Fruit fly (Drosophila melanogaster) whole organism: Measurements from ENCODE around the gene CG31068.

Experiments used
- CG8478 ChIP-seq: fragments of >200 bp; optimal IDR thresholded peaks from 2 replicates; lab custom pipeline; 2018; ENCODE audit warnings: inconsistent platforms
- pan ChIP-seq: fragments of >200 bp; optimal IDR thresholded peaks from 2 replicates; lab custom pipeline; 2017
- psq ChIP-seq: fragments of >200 bp; optimal IDR thresholded peaks from 2 replicates; lab custom pipeline; 2017

DNA sequence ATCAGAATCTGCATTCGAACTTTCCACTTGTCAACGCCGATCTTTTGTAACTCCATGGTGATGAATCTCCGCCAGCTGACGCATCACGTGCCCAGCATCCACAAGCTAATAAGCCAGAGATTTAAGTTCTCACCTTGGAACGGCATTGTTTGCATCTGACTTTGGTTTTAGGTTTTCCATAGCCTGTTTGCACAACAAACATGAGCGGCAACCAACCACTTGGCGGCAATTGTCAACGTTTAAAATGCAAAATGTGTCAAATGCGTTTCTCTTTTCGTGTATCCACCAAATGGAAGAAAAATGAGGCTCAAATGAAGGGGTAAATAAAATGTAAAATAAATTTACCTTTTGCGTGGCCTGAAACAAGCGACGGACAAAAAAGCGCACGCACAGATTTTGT, 31.2 kb upstream of the CG31068 start:
- no peak for TF ChIP-seq pan (lab: Kevin White, UChicago)
- no peak for TF ChIP-seq CG8478
- TF ChIP-seq psq (lab: Kevin White, UChicago), result no peak
